Worm (Caenorhabditis elegans): Measurements from ENCODE around the gene abts-2.

DNA sequence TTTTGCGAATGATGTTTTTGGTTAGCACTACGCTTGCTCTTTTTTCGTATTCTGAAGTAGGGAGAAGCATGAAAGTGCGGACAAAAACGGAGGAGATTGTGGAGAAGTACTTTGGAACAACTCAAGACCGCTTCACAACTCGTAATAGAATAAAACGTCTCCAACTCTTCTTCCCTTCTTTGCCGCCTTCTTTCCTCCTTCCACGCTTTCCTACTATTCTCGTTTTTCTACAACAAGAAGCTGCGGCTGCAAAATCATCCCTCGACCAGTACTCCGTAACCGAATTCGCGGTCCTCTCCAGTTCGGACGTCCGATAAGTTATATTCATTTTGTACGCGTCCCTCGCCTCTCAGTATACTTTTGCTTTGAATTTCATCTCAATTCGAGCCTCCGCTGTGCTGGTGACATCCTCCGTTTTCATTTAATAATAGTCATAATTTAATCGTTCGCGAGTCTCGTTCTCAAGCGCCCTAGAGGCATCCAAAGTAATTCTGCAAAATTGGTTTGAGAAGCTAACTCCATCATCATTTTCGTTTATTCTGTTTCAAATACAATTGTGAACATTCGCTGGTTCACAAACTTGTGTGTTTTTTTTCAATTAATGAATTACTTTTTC lies 15.6 kb upstream of the abts-2 start:
- TF ChIP-seq W03F9.2 (tag; optimal IDR thresholded peaks at IDR 0.05), result no peak
- no peak for TF ChIP-seq dao-5 (tag; optimal IDR thresholded peaks at IDR 0.05)

All from whole organism, L4/young adult.